Fruit fly (Drosophila melanogaster) whole organism, embryonic: ENCODE measurements around the gene Gad1.

Experiments
- Ada2b ChIP-seq: fragments of 200-800 bp; sonication (Bioruptor generic); IDR thresholded peaks from 2 replicates; pipeline ENCODE4 v1.3.6; 2022; ENCODE audit warnings: missing biosample characterization, missing genetic modification characterization
- Adf1 ChIP-seq: fragments of 200-800 bp; sonication (Bioruptor generic); IDR thresholded peaks from 2 replicates; pipeline ENCODE4 v1.3.6; 2022; ENCODE audit warnings: missing biosample characterization, missing genetic modification characterization
- Antp ChIP-seq: fragments of 200-800 bp; sonication (Bioruptor generic); optimal IDR thresholded peaks from 3 replicates; lab custom pipeline; 2016; ENCODE audit warnings: missing biosample characterization, missing genetic modification characterization
- Awh ChIP-seq: fragments of 200-800 bp; sonication (Bioruptor generic); IDR thresholded peaks from 2 replicates; pipeline ENCODE4, ENCODE4 v1.3.6; 2022; ENCODE audit warnings: missing biosample characterization, missing genetic modification characterization
- CG11695 ChIP-seq: fragments of 200-800 bp; sonication (Bioruptor generic); IDR thresholded peaks from 3 replicates; pipeline ENCODE4 v1.3.6; 2022; ENCODE audit warnings: missing biosample characterization, missing genetic modification characterization
- CG12769 ChIP-seq: fragments of 200-800 bp; sonication (Bioruptor generic); optimal IDR thresholded peaks from 2 replicates; lab custom pipeline; 2019; ENCODE audit warnings: missing biosample characterization, mild to moderate bottlenecking, missing genetic modification characterization, moderate library complexity
- CG13894 ChIP-seq: fragments of 200-800 bp; sonication (Bioruptor generic); optimal IDR thresholded peaks from 3 replicates; lab custom pipeline; 2018; ENCODE audit warnings: missing biosample characterization, mild to moderate bottlenecking, missing genetic modification characterization, moderate library complexity
- CG14014 ChIP-seq: fragments of 200-800 bp; sonication (Bioruptor generic); IDR thresholded peaks from 2 replicates; pipeline ENCODE4 v1.3.6; 2022; ENCODE audit warnings: missing biosample characterization, missing genetic modification characterization
- CG1647 ChIP-seq: fragments of 200-800 bp; sonication (Bioruptor generic); optimal IDR thresholded peaks from 3 replicates; lab custom pipeline; 2016; ENCODE audit warnings: missing biosample characterization, missing genetic modification characterization
- CG16815 ChIP-seq: fragments of 200-800 bp; sonication (Bioruptor generic); optimal IDR thresholded peaks from 3 replicates; lab custom pipeline; 2017; ENCODE audit warnings: missing biosample characterization, mild to moderate bottlenecking, missing genetic modification characterization
- CG17359 ChIP-seq: fragments of 200-800 bp; sonication (Bioruptor generic); optimal IDR thresholded peaks from 3 replicates; lab custom pipeline; 2018; ENCODE audit warnings: missing biosample characterization, mild to moderate bottlenecking, missing genetic modification characterization, moderate library complexity
- CG17385 ChIP-seq: fragments of 200-800 bp; sonication (Bioruptor generic); optimal IDR thresholded peaks from 3 replicates; lab custom pipeline; 2018; ENCODE audit warnings: missing biosample characterization, mild to moderate bottlenecking, missing genetic modification characterization
- CG17912 ChIP-seq: fragments of 200-800 bp; sonication (Bioruptor generic); optimal IDR thresholded peaks from 2 replicates; lab custom pipeline; 2018; ENCODE audit warnings: missing biosample characterization, mild to moderate bottlenecking, missing genetic modification characterization
- CG18599 ChIP-seq: fragments of 200-800 bp; sonication (Bioruptor generic); optimal IDR thresholded peaks from 3 replicates; lab custom pipeline; 2017; ENCODE audit warnings: missing biosample characterization, missing genetic modification characterization, mild to moderate bottlenecking, moderate library complexity, missing genetic modification reagents
- CG2116 ChIP-seq: fragments of 200-800 bp; sonication (Bioruptor generic); optimal IDR thresholded peaks from 3 replicates; lab custom pipeline; 2018; ENCODE audit warnings: missing biosample characterization, mild to moderate bottlenecking, missing genetic modification characterization
- CG30431 ChIP-seq: fragments of 200-800 bp; sonication (Bioruptor generic); optimal IDR thresholded peaks from 2 replicates; lab custom pipeline; 2017; ENCODE audit warnings: missing biosample characterization, missing genetic modification characterization
- CG31441 ChIP-seq: fragments of 200-800 bp; sonication (Bioruptor generic); IDR thresholded peaks from 2 replicates; pipeline ENCODE4 v1.3.6; 2022; ENCODE audit warnings: missing biosample characterization, missing genetic modification characterization
- CG4328 ChIP-seq: fragments of 200-800 bp; sonication (Bioruptor generic); optimal IDR thresholded peaks from 3 replicates; lab custom pipeline; 2017; ENCODE audit warnings: missing biosample characterization, missing genetic modification reagents, missing genetic modification characterization
- CG6254 ChIP-seq: fragments of 200-800 bp; sonication (Bioruptor generic); optimal IDR thresholded peaks from 3 replicates; lab custom pipeline; 2017; ENCODE audit warnings: mild to moderate bottlenecking, missing biosample characterization, missing genetic modification reagents, missing genetic modification characterization
- CG7987 ChIP-seq: fragments of 200-800 bp; sonication (Bioruptor generic); optimal IDR thresholded peaks from 2 replicates; lab custom pipeline; 2018; ENCODE audit warnings: missing biosample characterization, mild to moderate bottlenecking, missing genetic modification characterization, moderate library complexity
- Chrac-16 ChIP-seq: fragments of 200-800 bp; sonication (Bioruptor generic); optimal IDR thresholded peaks from 3 replicates; lab custom pipeline; 2016; ENCODE audit warnings: missing biosample characterization, missing genetic modification characterization
- CoRest ChIP-seq: fragments of 200-800 bp; sonication (Bioruptor generic); optimal IDR thresholded peaks from 3 replicates; lab custom pipeline; 2018; ENCODE audit warnings: missing biosample characterization, mild to moderate bottlenecking, missing genetic modification characterization, moderate library complexity
- D19A ChIP-seq: fragments of 200-800 bp; optimal IDR thresholded peaks from 3 replicates; lab custom pipeline; 2019; ENCODE audit warnings: missing biosample characterization, mild to moderate bottlenecking, missing genetic modification characterization, moderate library complexity
- Dfd ChIP-seq, 2 experiments: fragments of >200 bp; optimal IDR thresholded peaks; 2 replicates each; lab custom pipeline; 2017; ENCODE audit warnings: missing biosample characterization in 2 of 2, missing genetic modification characterization in 2 of 2
- Dip2 ChIP-seq: fragments of 200-800 bp; sonication (Bioruptor generic); IDR thresholded peaks from 2 replicates; pipeline ENCODE4 v1.3.6; 2022; ENCODE audit warnings: missing biosample characterization, missing genetic modification characterization
- E2f1 ChIP-seq: fragments of 200-800 bp; sonication (Bioruptor generic); IDR thresholded peaks from 2 replicates; pipeline ENCODE4 v1.3.6; 2022; ENCODE audit warnings: missing biosample characterization, missing genetic modification characterization
- GATAe ChIP-seq: fragments of 200-800 bp; sonication (Bioruptor generic); conservative IDR thresholded peaks from 2 replicates; pipeline ENCODE4 v1.3.6; 2022; ENCODE audit warnings: missing biosample characterization, missing genetic modification characterization
- Hey ChIP-seq: fragments of 200-800 bp; sonication (Bioruptor generic); optimal IDR thresholded peaks from 3 replicates; lab custom pipeline; 2018; ENCODE audit warnings: missing biosample characterization, mild to moderate bottlenecking, missing genetic modification characterization
- Hmx ChIP-seq: fragments of 200-800 bp; sonication (Bioruptor generic); optimal IDR thresholded peaks from 2 replicates; lab custom pipeline; 2016; ENCODE audit warnings: missing biosample characterization, missing genetic modification characterization
- Max ChIP-seq: fragments of 200-800 bp; sonication (Bioruptor generic); optimal IDR thresholded peaks from 2 replicates; lab custom pipeline; 2016; ENCODE audit warnings: missing biosample characterization, mild to moderate bottlenecking, missing genetic modification characterization
- NC2α ChIP-seq: fragments of 200-800 bp; sonication (Bioruptor generic); optimal IDR thresholded peaks from 2 replicates; lab custom pipeline; 2016; ENCODE audit warnings: missing biosample characterization, missing genetic modification characterization
- PHDP ChIP-seq: fragments of 200-800 bp; sonication (Bioruptor generic); optimal IDR thresholded peaks from 3 replicates; lab custom pipeline; 2018; ENCODE audit warnings: missing biosample characterization, mild to moderate bottlenecking, missing genetic modification characterization, moderate library complexity
- Ptx1 ChIP-seq: fragments of 200-800 bp; sonication (Bioruptor generic); IDR thresholded peaks from 2 replicates; pipeline ENCODE4 v1.3.6; 2022; ENCODE audit warnings: missing biosample characterization, missing genetic modification characterization
- TFAM ChIP-seq: fragments of 200-800 bp; sonication (Bioruptor generic); optimal IDR thresholded peaks from 2 replicates; lab custom pipeline; 2017; ENCODE audit warnings: missing biosample characterization, missing genetic modification characterization, inconsistent platforms
- aop ChIP-seq: fragments of 200-800 bp; sonication (Bioruptor generic); IDR thresholded peaks from 2 replicates; pipeline ENCODE4 v1.3.6; 2022; ENCODE audit warnings: missing biosample characterization, missing genetic modification characterization
- ap ChIP-seq: fragments of 200-800 bp; sonication (Bioruptor generic); IDR thresholded peaks from 2 replicates; pipeline ENCODE4 v1.3.6; 2022; ENCODE audit warnings: missing biosample characterization, missing genetic modification characterization
- cad ChIP-seq: fragments of >200 bp; optimal IDR thresholded peaks from 2 replicates; lab custom pipeline; 2017; ENCODE audit warnings: missing biosample characterization, missing genetic modification characterization
- dimm ChIP-seq: fragments of 200-800 bp; sonication (Bioruptor generic); IDR thresholded peaks from 2 replicates; pipeline ENCODE4 v1.3.6; 2022; ENCODE audit warnings: missing biosample characterization, missing genetic modification characterization
- dmrt11E ChIP-seq: fragments of 200-800 bp; sonication (Bioruptor generic); optimal IDR thresholded peaks from 3 replicates; lab custom pipeline; 2018; ENCODE audit warnings: missing biosample characterization, mild to moderate bottlenecking, missing genetic modification characterization, moderate library complexity
- eyg ChIP-seq: fragments of 200-800 bp; sonication (Bioruptor generic); optimal IDR thresholded peaks from 3 replicates; lab custom pipeline; 2016; ENCODE audit warnings: missing biosample characterization, missing genetic modification characterization
- fd64A ChIP-seq: fragments of 200-800 bp; sonication (Bioruptor generic); optimal IDR thresholded peaks from 3 replicates; lab custom pipeline; 2018; ENCODE audit warnings: missing biosample characterization, mild to moderate bottlenecking, missing genetic modification characterization
- gem ChIP-seq: fragments of 200-800 bp; sonication (Bioruptor generic); optimal IDR thresholded peaks from 2 replicates; lab custom pipeline; 2019; ENCODE audit warnings: missing biosample characterization, mild to moderate bottlenecking, missing genetic modification characterization, moderate library complexity
- gsb-n ChIP-seq: fragments of 200-800 bp; sonication (Bioruptor generic); optimal IDR thresholded peaks from 3 replicates; lab custom pipeline; 2018; ENCODE audit warnings: missing biosample characterization, mild to moderate bottlenecking, missing genetic modification characterization
- ham ChIP-seq: fragments of 200-800 bp; sonication (Bioruptor generic); IDR thresholded peaks from 2 replicates; pipeline ENCODE4 v1.3.6; 2022; ENCODE audit warnings: missing biosample characterization, missing genetic modification characterization
- jing ChIP-seq: fragments of 200-800 bp; sonication (Bioruptor generic); optimal IDR thresholded peaks from 2 replicates; lab custom pipeline; 2018; ENCODE audit warnings: missing biosample characterization, mild to moderate bottlenecking, missing genetic modification characterization
- lab ChIP-seq: fragments of 200-800 bp; sonication (Bioruptor generic); optimal IDR thresholded peaks from 3 replicates; lab custom pipeline; 2017; ENCODE audit warnings: missing biosample characterization, missing genetic modification characterization, mild to moderate bottlenecking, moderate library complexity, missing genetic modification reagents
- onecut ChIP-seq: fragments of 200-800 bp; sonication (Bioruptor generic); IDR thresholded peaks from 2 replicates; pipeline ENCODE4 v1.3.6; 2022; ENCODE audit warnings: missing biosample characterization, missing genetic modification characterization
- repo ChIP-seq: fragments of 200-800 bp; sonication (Bioruptor generic); optimal IDR thresholded peaks from 2 replicates; lab custom pipeline; 2016; ENCODE audit warnings: missing biosample characterization, missing genetic modification characterization
- sr ChIP-seq: fragments of 200-800 bp; sonication (Bioruptor generic); IDR thresholded peaks from 3 replicates; pipeline ENCODE4 v1.3.6; 2022; ENCODE audit warnings: missing biosample characterization, missing genetic modification characterization
- tup ChIP-seq: fragments of 200-800 bp; sonication (Bioruptor generic); optimal IDR thresholded peaks from 2 replicates; lab custom pipeline; 2016; ENCODE audit warnings: missing biosample characterization, mild to moderate bottlenecking, missing genetic modification characterization, moderate library complexity

The Gad1 gene

DNA sequence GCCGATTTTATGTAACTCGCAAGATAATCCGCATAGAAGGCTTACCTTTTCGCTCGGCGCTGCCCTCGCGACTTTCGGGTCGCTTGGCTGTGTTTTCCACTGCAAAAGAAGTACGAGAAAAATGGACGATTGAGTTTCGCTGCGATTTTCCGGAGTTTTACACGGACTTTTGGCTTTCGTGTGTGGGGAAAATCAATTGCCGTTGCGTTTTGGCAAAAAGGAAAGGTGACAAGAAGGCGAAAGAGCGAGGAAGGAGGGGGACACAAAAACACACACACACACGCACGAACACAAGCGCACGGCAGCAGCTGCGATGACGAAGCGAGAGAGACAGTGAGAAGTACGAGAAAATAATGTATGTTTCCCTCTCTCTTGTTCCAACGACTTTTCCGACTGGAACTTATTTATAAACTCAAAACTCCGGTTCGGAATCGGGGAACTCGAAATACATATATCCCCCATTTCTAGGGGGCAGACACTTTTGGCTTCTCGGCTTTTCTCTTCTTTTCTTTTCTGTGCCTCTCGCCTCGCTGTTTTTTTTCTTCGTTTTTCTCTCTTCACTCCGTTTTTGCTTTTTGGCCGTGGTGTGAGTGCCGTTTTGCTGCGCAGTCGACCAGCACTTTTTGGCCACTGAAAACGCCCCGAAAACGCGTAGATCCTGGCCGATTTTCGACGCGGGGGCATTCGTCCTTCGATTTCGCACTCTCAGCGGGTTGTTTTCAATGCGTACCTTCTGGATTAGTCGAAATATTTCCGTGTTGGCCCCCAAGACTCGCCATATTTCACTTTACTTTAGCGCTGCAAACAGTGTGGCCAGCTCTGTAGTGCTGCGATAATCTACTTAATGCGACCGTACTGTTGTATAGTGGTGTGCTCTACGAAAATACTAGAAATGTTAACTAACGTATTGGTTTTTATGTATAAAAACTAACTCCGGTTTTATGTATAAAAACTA lies 45.5 kb upstream of the Gad1 start, which contains the start of gene ens (continued):
- TF ChIP-seq CG7987 (GFP tag; lab: Kevin White, UChicago) (no peak), CG30431 (GFP tag; lab: Kevin White, UChicago) (no peak), fd64A (no peak), ham (no peak), jing (GFP tag; lab: Kevin White, UChicago) (no peak), dmrt11E (tag; lab: Kevin White, UChicago) (no peak), Dfd (GFP tag; optimal IDR thresholded peaks at IDR 0.05; lab: Kevin White, UChicago) (no peak), aop (GFP tag; lab: Robert Waterston, UW) (0 out of 2 replicates have a peak, but pooled peaks have one; percentile 9), eyg (GFP tag; lab: Kevin White, UChicago) (no peak), Chrac-16 (no peak), CG17385 (GFP tag; lab: Kevin White, UChicago) (peak; percentile 20), repo (no peak), CG14014 (GFP tag; lab: Robert Waterston, UW) (no peak), Hey (tag; lab: Kevin White, UChicago) (no peak), CG11695 (GFP tag; lab: Robert Waterston, UW) (no peak), cad (GFP tag; lab: Kevin White, UChicago) (no peak), CG17912 (GFP tag; lab: Kevin White, UChicago) (peak; percentile 36), CG6254 (GFP tag; lab: Kevin White, UChicago) (no peak), CG1647 (GFP tag; lab: Kevin White, UChicago) (no peak), CG31441 (no peak), Awh (no peak), CG16815 (GFP tag; lab: Kevin White, UChicago) (no peak), NC2α (GFP tag; lab: Kevin White, UChicago) (no peak), GATAe (GFP tag; lab: Robert Waterston, UW) (no peak), ap (GFP tag; lab: Robert Waterston, UW) (no peak), CG2116 (no peak), tup (no peak), Ptx1 (no peak), Hmx (no peak), CG12769 (tag; lab: Kevin White, UChicago) (no peak), gsb-n (no peak), Ada2b (GFP tag; lab: Robert Waterston, UW) (no peak), CoRest (tag; lab: Kevin White, UChicago) (no peak), Max (GFP tag; lab: Kevin White, UChicago) (no peak), lab (GFP tag; lab: Kevin White, UChicago) (no peak), Adf1 (GFP tag; lab: Robert Waterston, UW) (peak; percentile 21; the same call in 1 of the 2 replicates), Dip2 (GFP tag; lab: Robert Waterston, UW) (no peak), dimm (GFP tag; lab: Robert Waterston, UW) (no peak), CG17359 (no peak), PHDP (tag; lab: Kevin White, UChicago) (peak; percentile 28), D19A (tag; lab: Kevin White, UChicago) (no peak), onecut (GFP tag; lab: Robert Waterston, UW) (peak; percentile 54), gem (tag; lab: Kevin White, UChicago) (no peak), CG4328 (GFP tag; lab: Kevin White, UChicago) (no peak), TFAM (GFP tag; lab: Kevin White, UChicago) (no peak), CG13894 (tag; lab: Kevin White, UChicago) (peak; percentile 79), CG18599 (GFP tag; lab: Kevin White, UChicago) (no peak), Antp (GFP tag; lab: Kevin White, UChicago) (no peak), E2f1 (GFP tag; lab: Robert Waterston, UW) (no peak), sr (GFP tag; lab: Robert Waterston, UW) (no peak)
